Worm (Caenorhabditis elegans): ENCODE results near the gene saeg-1.

saeg-1 gene

DNA sequence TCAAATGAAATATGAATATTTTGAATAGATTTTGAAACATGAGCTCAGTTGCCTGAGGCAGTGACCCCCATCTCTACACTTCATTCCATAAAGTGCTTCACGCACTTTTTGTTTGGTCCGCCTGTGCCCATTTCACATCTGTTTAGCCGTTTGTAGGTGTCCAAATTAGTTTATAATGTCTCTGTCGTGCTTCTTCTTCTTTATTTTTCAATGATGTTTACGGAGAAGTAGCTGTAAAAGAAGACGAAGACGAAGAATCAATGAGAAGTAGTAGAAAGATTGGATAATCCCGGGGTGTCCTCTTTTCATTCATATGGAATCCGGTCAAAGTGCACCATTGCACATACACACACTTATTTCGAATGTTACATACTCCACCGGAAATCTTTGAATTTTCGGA is 26.1 kb downstream of the saeg-1 start:
- TF ChIP-seq unc-42 (tag; optimal IDR thresholded peaks at IDR 0.05) (peak; percentile 51), K02D7.2 (tag; optimal IDR thresholded peaks at IDR 0.05) (no peak)

DNA sequence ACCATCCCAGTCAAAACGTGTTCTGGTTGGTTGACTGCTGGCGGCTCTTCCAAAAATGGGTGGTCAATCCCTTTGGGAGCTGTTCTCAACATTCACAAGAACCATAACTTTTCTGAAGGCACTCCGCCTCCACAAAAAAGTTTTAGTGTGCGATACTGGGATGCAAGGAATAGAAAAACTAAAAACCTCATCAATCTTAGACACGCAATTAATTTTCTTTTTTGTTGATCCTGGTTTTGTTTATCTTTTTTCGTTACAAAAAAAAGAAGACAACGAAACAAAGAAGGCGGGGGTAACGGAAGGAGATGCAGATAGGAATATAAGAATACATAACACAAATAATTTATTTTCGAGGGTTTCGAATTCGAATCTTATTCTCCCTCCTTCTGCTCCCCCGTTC is 27.3 kb downstream of the saeg-1 start:
- TF ChIP-seq ceh-2 (tag; optimal IDR thresholded peaks at IDR 0.05) (no peak), pax-1 (tag; optimal IDR thresholded peaks at IDR 0.05) (no peak), unc-42 (tag; optimal IDR thresholded peaks at IDR 0.05) (no peak), lin-11 (tag; optimal IDR thresholded peaks at IDR 0.05) (no peak), nhr-232 (tag; optimal IDR thresholded peaks at IDR 0.05) (no peak), rnt-1 (tag; optimal IDR thresholded peaks at IDR 0.05) (no peak), ceh-18 (tag; optimal IDR thresholded peaks at IDR 0.05) (no peak), dve-1 (tag; optimal IDR thresholded peaks at IDR 0.05) (no peak), ztf-16 (tag; optimal IDR thresholded peaks at IDR 0.05) (no peak), fkh-10 (GFP tag; optimal IDR thresholded peaks at IDR 0.05) (no peak), ahr-1 (tag; optimal IDR thresholded peaks at IDR 0.05) (no peak), pha-4 (tag; optimal IDR thresholded peaks at IDR 0.05) (no peak), gmeb-2 (tag; optimal IDR thresholded peaks at IDR 0.05) (no peak), elt-2 (tag; optimal IDR thresholded peaks at IDR 0.05) (no peak), tbx-2 (tag; optimal IDR thresholded peaks at IDR 0.05) (no peak), lim-6 (tag; optimal IDR thresholded peaks at IDR 0.05) (no peak), ama-1 (optimal IDR thresholded peaks at IDR 0.05) (no peak), nhr-11 (tag; optimal IDR thresholded peaks at IDR 0.05) (no peak), hlh-13 (GFP tag; optimal IDR thresholded peaks at IDR 0.05) (no peak), sdc-2 (tag; optimal IDR thresholded peaks at IDR 0.05) (no peak)

DNA sequence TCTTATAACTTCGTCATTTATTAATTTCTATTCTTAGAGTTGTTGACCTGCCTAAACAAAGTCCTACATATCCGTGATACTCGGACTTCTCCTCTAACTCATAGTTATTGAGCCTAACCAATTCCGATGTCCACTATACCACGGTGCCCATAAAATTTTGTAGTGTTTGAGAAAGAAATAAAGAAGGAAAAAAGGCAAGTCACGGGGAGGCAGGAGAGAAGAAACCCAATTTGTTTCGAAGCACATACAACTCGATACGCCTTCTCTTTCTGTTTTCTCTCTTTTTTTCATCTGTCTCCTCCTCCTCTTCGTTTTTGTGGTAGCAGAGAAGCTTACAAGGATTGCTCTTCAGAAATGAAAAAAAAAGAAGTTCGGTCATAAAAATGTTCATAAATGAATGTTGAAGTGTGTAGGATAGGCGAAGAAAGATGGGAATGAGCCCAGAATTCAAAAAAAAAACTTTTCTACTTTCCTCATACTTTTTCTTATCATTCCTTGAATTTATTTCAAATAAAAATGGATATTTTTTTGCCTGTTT is 30.7 kb downstream of the saeg-1 start:
- no peak for TF ChIP-seq hlh-30 (tag; optimal IDR thresholded peaks at IDR 0.05; ENCODE audit: insufficient read depth)
- peak; percentile 37 for TF ChIP-seq unc-42 (tag; optimal IDR thresholded peaks at IDR 0.05)

DNA sequence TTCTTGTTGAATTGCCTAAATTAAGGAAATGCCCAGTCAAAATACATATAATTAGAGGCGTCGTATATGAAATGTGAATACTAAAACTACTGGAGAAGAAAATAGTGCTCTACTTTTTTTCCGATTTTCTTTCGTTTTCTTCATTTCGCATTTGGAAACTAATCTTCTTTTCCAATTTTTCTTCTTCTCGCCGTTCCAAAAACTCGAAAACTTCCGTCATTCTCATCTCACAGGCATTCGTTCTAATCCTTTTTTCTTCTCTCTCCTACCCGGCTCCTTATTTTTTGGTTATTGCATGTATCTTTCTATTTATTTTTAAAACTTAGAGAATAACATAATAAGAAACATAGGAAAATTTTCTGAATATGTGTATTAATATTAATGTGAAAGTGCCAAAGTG is 32.6 kb downstream of the saeg-1 start:
- no peak for TF ChIP-seq ceh-34 (tag; optimal IDR thresholded peaks at IDR 0.05)
- no peak for TF ChIP-seq ttx-3 (tag; optimal IDR thresholded peaks at IDR 0.05)
- no peak for TF ChIP-seq nhr-232 (tag; optimal IDR thresholded peaks at IDR 0.05)
- TF ChIP-seq ceh-6 (GFP tag; optimal IDR thresholded peaks at IDR 0.05) = no peak
- TF ChIP-seq madf-2 (tag; optimal IDR thresholded peaks at IDR 0.05) = no peak
- TF ChIP-seq pros-1 (tag; optimal IDR thresholded peaks at IDR 0.05) = no peak
- no peak for TF ChIP-seq che-1 (tag; optimal IDR thresholded peaks at IDR 0.05)
- no peak for TF ChIP-seq hlh-13 (GFP tag; optimal IDR thresholded peaks at IDR 0.05)
- no peak for TF ChIP-seq hlh-15 (tag; optimal IDR thresholded peaks at IDR 0.05)
- TF ChIP-seq Y22D7AL.16 (tag; optimal IDR thresholded peaks at IDR 0.05) = no peak
- TF ChIP-seq fax-1 (tag; optimal IDR thresholded peaks at IDR 0.05) = no peak
- TF ChIP-seq eyg-1 (tag; optimal IDR thresholded peaks at IDR 0.05) = no peak
- no peak for TF ChIP-seq sox-4 (tag; optimal IDR thresholded peaks at IDR 0.05)
- TF ChIP-seq K02D7.2 (tag; optimal IDR thresholded peaks at IDR 0.05) = no peak
- TF ChIP-seq lim-6 (tag; optimal IDR thresholded peaks at IDR 0.05) = no peak

DNA sequence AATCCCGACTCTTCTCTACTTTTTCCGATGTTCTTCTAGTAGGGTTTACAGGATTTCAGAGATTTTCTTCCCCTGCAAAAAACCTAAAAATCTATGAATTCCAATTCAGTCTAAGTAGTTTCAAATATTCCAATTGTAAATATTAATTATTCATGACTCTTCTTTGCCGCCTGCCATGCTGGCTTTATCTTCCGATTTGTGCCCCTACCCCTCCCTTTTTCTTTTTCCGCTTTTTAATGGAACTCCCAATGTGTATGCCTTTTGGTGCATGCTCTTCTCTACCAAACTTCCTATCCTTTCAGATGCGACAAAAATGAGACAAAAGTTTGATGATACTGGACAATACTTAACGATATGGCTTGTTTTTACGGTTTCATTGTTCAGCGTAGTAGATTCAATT is 40.8 kb downstream of the saeg-1 start, which contains the start of gene nrx-1:
Gene nrx-1, plus strand, starts transcription at position 301 of the 400 bp plus-strand sequence.
- TF ChIP-seq ama-1 (optimal IDR thresholded peaks at IDR 0.05) = no peak
- TF ChIP-seq lim-6 (tag; optimal IDR thresholded peaks at IDR 0.05) = no peak
- TF ChIP-seq ztf-16 (tag; optimal IDR thresholded peaks at IDR 0.05) = no peak
- no peak for TF ChIP-seq K09A11.1 (tag; optimal IDR thresholded peaks at IDR 0.05; ENCODE audit: insufficient read depth)
- no peak for TF ChIP-seq ceh-9 (tag; optimal IDR thresholded peaks at IDR 0.05)
- TF ChIP-seq ceh-24 (tag; optimal IDR thresholded peaks at IDR 0.05) = no peak
- no peak for TF ChIP-seq unc-55 (GFP tag; optimal IDR thresholded peaks at IDR 0.05)
- no peak for TF ChIP-seq pros-1 (tag; optimal IDR thresholded peaks at IDR 0.05)
- no peak for TF ChIP-seq fkh-10 (GFP tag; optimal IDR thresholded peaks at IDR 0.05)
- TF ChIP-seq che-1 (tag; optimal IDR thresholded peaks at IDR 0.05) = no peak

Measured in whole organism, late embryonic.